Fruit fly (Drosophila melanogaster): Measurements from ENCODE around the gene Rala.

The Rala gene

dm6 chrX:3750232-3751075 lies 31.0 kb upstream of the Rala start (continued):
- peak; percentile 63 for TF ChIP-seq ap (GFP tag; IDR thresholded peaks at IDR 0.05)
- peak; percentile 57 for TF ChIP-seq CG17802 (tag; optimal IDR thresholded peaks at IDR 0.05)
- TF ChIP-seq CG15269 (tag; optimal IDR thresholded peaks at IDR 0.05), result peak; percentile 92
- TF ChIP-seq CG9727 (GFP tag; optimal IDR thresholded peaks at IDR 0.05), result peak; percentile 73
- TF ChIP-seq CHES-1-like (GFP tag; optimal IDR thresholded peaks at IDR 0.05), result peak; percentile 85
- peak; percentile 40; the same call in 1 of the 2 replicates for TF ChIP-seq Taf1 (GFP tag; IDR thresholded peaks at IDR 0.05)
- peak; percentile 75 for TF ChIP-seq Mad (GFP tag; optimal IDR thresholded peaks at IDR 0.05)
- TF ChIP-seq B-H2 (GFP tag; optimal IDR thresholded peaks at IDR 0.05), result peak; percentile 24
- TF ChIP-seq CG8359 (GFP tag; optimal IDR thresholded peaks at IDR 0.05; ENCODE audit: borderline replicate concordance), result peak; percentile 71
- peak; percentile 75 for TF ChIP-seq CG9437 (GFP tag; optimal IDR thresholded peaks at IDR 0.05)
- TF ChIP-seq CG13775 (GFP tag; optimal IDR thresholded peaks at IDR 0.05), result peak; percentile 83
- TF ChIP-seq CG1832 (GFP tag; optimal IDR thresholded peaks at IDR 0.05), result no peak
- TF ChIP-seq CrebB (tag; optimal IDR thresholded peaks at IDR 0.05), result peak; percentile 81
- no peak for TF ChIP-seq HLH4C (GFP tag; IDR thresholded peaks at IDR 0.05; ENCODE audit: partially characterized antibody)
- TF ChIP-seq CG31365 (tag; optimal IDR thresholded peaks at IDR 0.05), result peak; percentile 75
- TF ChIP-seq fd64A (GFP tag; optimal IDR thresholded peaks at IDR 0.05), result peak; percentile 77
- TF ChIP-seq pfk (GFP tag; optimal IDR thresholded peaks at IDR 0.05), result no peak
- TF ChIP-seq CG17186 (GFP tag; optimal IDR thresholded peaks at IDR 0.05), result peak; percentile 42
- TF ChIP-seq bbx (GFP tag; IDR thresholded peaks at IDR 0.05; ENCODE audit: partially characterized antibody), result no peak
- peak; percentile 11 for TF ChIP-seq pzg (GFP tag; optimal IDR thresholded peaks at IDR 0.05)
- peak; percentile 82 for TF ChIP-seq jumu (GFP tag; optimal IDR thresholded peaks at IDR 0.05)
- TF ChIP-seq gce (GFP tag; IDR thresholded peaks at IDR 0.05), result peak; percentile 48; the same call in 1 of the 3 replicates
- TF ChIP-seq nmo (GFP tag; optimal IDR thresholded peaks at IDR 0.05), result peak; percentile 85
- no peak for TF ChIP-seq ftz-f1 (GFP tag; optimal IDR thresholded peaks at IDR 0.05)
- TF ChIP-seq CG12104 (GFP tag; optimal IDR thresholded peaks at IDR 0.05), result peak; percentile 67
- peak; percentile 82 for TF ChIP-seq D19A (tag; optimal IDR thresholded peaks at IDR 0.05)
- no peak for TF ChIP-seq CG34224 (GFP tag; IDR thresholded peaks at IDR 0.05; ENCODE audit: partially characterized antibody)
- TF ChIP-seq Meics (GFP tag; optimal IDR thresholded peaks at IDR 0.05), result peak; percentile 89
- no peak for TF ChIP-seq Sry-β (GFP tag; optimal IDR thresholded peaks at IDR 0.05)
- TF ChIP-seq CG3847 (GFP tag; IDR thresholded peaks at IDR 0.05), result peak; percentile 81
- peak; percentile 80 for TF ChIP-seq klu (GFP tag; IDR thresholded peaks at IDR 0.05)
- TF ChIP-seq CG10654 (GFP tag; optimal IDR thresholded peaks at IDR 0.05), result peak; percentile 77
- peak; percentile 84 for TF ChIP-seq cwo (GFP tag; optimal IDR thresholded peaks at IDR 0.05)
- peak; percentile 65 for TF ChIP-seq CG2202 (tag; optimal IDR thresholded peaks at IDR 0.05)
- TF ChIP-seq CG15696 (tag; optimal IDR thresholded peaks at IDR 0.05), result peak; percentile 47
- TF ChIP-seq CoRest (tag; optimal IDR thresholded peaks at IDR 0.05), result peak; percentile 90
- TF ChIP-seq CG30431 (GFP tag; optimal IDR thresholded peaks at IDR 0.05), result peak; percentile 65
- peak; percentile 29; the same call in 1 of the 3 replicates for TF ChIP-seq sr (GFP tag; IDR thresholded peaks at IDR 0.05)
- peak; percentile 90 for TF ChIP-seq CG8924 (tag; optimal IDR thresholded peaks at IDR 0.05)
- TF ChIP-seq CG11247 (GFP tag; IDR thresholded peaks at IDR 0.05), result peak; percentile 84
- TF ChIP-seq odd (GFP tag; optimal IDR thresholded peaks at IDR 0.05), result peak; percentile 71
- peak; percentile 83 for TF ChIP-seq gcm (GFP tag; optimal IDR thresholded peaks at IDR 0.05)
- peak; percentile 65 for TF ChIP-seq dimm (GFP tag; IDR thresholded peaks at IDR 0.05)
- no peak for TF ChIP-seq mld (GFP tag; IDR thresholded peaks at IDR 0.05; ENCODE audit: partially characterized antibody)
- no peak for TF ChIP-seq sc (optimal IDR thresholded peaks at IDR 0.05)
- TF ChIP-seq sc (GFP tag; optimal IDR thresholded peaks at IDR 0.05), result peak; percentile 73
- TF ChIP-seq CG11696 (GFP tag; IDR thresholded peaks at IDR 0.05), result peak; percentile 45; the same call in 1 of the 2 replicates
- peak; percentile 72; the same call in 1 of the 2 replicates for TF ChIP-seq chm (GFP tag; IDR thresholded peaks at IDR 0.05)
